Fruit fly (Drosophila melanogaster) whole organism, embryonic: ENCODE data around the gene CG13069.

ENCODE experiments used
- CG10274 ChIP-seq: fragments of 200-800 bp; sonication (Bioruptor generic); optimal IDR thresholded peaks from 3 replicates; lab custom pipeline; 2017; ENCODE audit warnings: missing biosample characterization, mild to moderate bottlenecking, missing genetic modification characterization
- CG10654 ChIP-seq: fragments of 200-800 bp; sonication (Bioruptor generic); optimal IDR thresholded peaks from 2 replicates; lab custom pipeline; 2016; ENCODE audit warnings: missing biosample characterization, missing genetic modification characterization
- CG13296 ChIP-seq: fragments of 200-800 bp; sonication (Bioruptor generic); optimal IDR thresholded peaks from 3 replicates; lab custom pipeline; 2018; ENCODE audit warnings: missing biosample characterization, mild to moderate bottlenecking, missing genetic modification characterization
- CG13894 ChIP-seq: fragments of 200-800 bp; sonication (Bioruptor generic); optimal IDR thresholded peaks from 3 replicates; lab custom pipeline; 2018; ENCODE audit warnings: missing biosample characterization, mild to moderate bottlenecking, missing genetic modification characterization, moderate library complexity
- CG14441 ChIP-seq: fragments of 200-800 bp; sonication (Bioruptor generic); IDR thresholded peaks from 2 replicates; pipeline ENCODE4 v1.3.6; 2022; ENCODE audit warnings: missing biosample characterization, missing genetic modification characterization
- CG17361 ChIP-seq: fragments of 200-800 bp; sonication (Bioruptor generic); IDR thresholded peaks from 3 replicates; pipeline ENCODE4 v1.3.6; 2022; ENCODE audit warnings: missing biosample characterization, missing genetic modification characterization
- CG17612 ChIP-seq: fragments of 200-800 bp; sonication (Bioruptor generic); IDR thresholded peaks from 2 replicates; pipeline ENCODE4 v1.3.6; 2022; ENCODE audit warnings: missing biosample characterization, missing genetic modification characterization
- CG2202 ChIP-seq: fragments of 200-800 bp; sonication (Bioruptor generic); optimal IDR thresholded peaks from 2 replicates; lab custom pipeline; 2018; ENCODE audit warnings: missing biosample characterization, mild to moderate bottlenecking, missing genetic modification characterization
- CG30020 ChIP-seq: fragments of 200-800 bp; optimal IDR thresholded peaks from 2 replicates; lab custom pipeline; 2019; ENCODE audit warnings: missing biosample characterization, mild to moderate bottlenecking, missing genetic modification characterization, moderate library complexity
- CG31224 ChIP-seq: fragments of 200-800 bp; sonication (Bioruptor generic); IDR thresholded peaks from 2 replicates; pipeline ENCODE4 v1.3.6; 2022; ENCODE audit warnings: missing biosample characterization, missing genetic modification characterization
- CG32767 ChIP-seq: fragments of 200-800 bp; sonication (Bioruptor generic); IDR thresholded peaks from 2 replicates; pipeline ENCODE4 v1.3.6; 2022; ENCODE audit warnings: missing biosample characterization, missing genetic modification characterization
- CG33557 ChIP-seq: fragments of 200-800 bp; sonication (Bioruptor generic); optimal IDR thresholded peaks from 2 replicates; lab custom pipeline; 2019; ENCODE audit warnings: missing biosample characterization, mild to moderate bottlenecking, missing genetic modification characterization, moderate library complexity
- CG4328 ChIP-seq: fragments of 200-800 bp; sonication (Bioruptor generic); optimal IDR thresholded peaks from 3 replicates; lab custom pipeline; 2017; ENCODE audit warnings: missing biosample characterization, missing genetic modification reagents, missing genetic modification characterization
- CG5245 ChIP-seq: fragments of 200-800 bp; sonication (Bioruptor generic); optimal IDR thresholded peaks from 3 replicates; lab custom pipeline; 2016; ENCODE audit warnings: missing biosample characterization, missing genetic modification characterization
- CG6654 ChIP-seq: fragments of 200-800 bp; sonication (Bioruptor generic); optimal IDR thresholded peaks from 2 replicates; lab custom pipeline; 2017; ENCODE audit warnings: missing biosample characterization, mild to moderate bottlenecking, missing genetic modification characterization
- CG6765 ChIP-seq: fragments of 200-800 bp; sonication (Bioruptor generic); optimal IDR thresholded peaks from 3 replicates; lab custom pipeline; 2017; ENCODE audit warnings: missing biosample characterization, mild to moderate bottlenecking, missing genetic modification characterization
- CG7372 ChIP-seq: fragments of 200-800 bp; sonication (Bioruptor generic); IDR thresholded peaks from 2 replicates; pipeline ENCODE4 v1.3.6; 2022; ENCODE audit warnings: missing biosample characterization, missing genetic modification characterization
- CG7839 ChIP-seq: fragments of 200-800 bp; sonication (Bioruptor generic); optimal IDR thresholded peaks from 3 replicates; lab custom pipeline; 2018; ENCODE audit warnings: missing biosample characterization, mild to moderate bottlenecking, missing genetic modification characterization, moderate library complexity
- CG8388 ChIP-seq: fragments of 200-800 bp; sonication (Bioruptor generic); optimal IDR thresholded peaks from 2 replicates; lab custom pipeline; 2019; ENCODE audit warnings: missing biosample characterization, mild to moderate bottlenecking, missing genetic modification characterization, moderate library complexity
- Elba2 ChIP-seq: fragments of 200-800 bp; sonication (Bioruptor generic); optimal IDR thresholded peaks from 3 replicates; lab custom pipeline; 2016; ENCODE audit warnings: missing biosample characterization, missing genetic modification characterization
- Hr3 ChIP-seq: fragments of 200-800 bp; sonication (Bioruptor generic); optimal IDR thresholded peaks from 3 replicates; lab custom pipeline; 2016; ENCODE audit warnings: missing biosample characterization, missing genetic modification characterization
- Hr51 ChIP-seq, 2 experiments: fragments of 200-800 bp; sonication (Bioruptor generic); optimal IDR thresholded peaks; 2 replicates in 1 of 2; 3 replicates in 1 of 2; lab custom pipeline; 2016 to 2018; ENCODE audit warnings: missing biosample characterization in 2 of 2, missing genetic modification characterization in 2 of 2, mild to moderate bottlenecking in 1 of 2, moderate library complexity in 1 of 2
- MBD-R2 ChIP-seq: fragments of 200-800 bp; sonication (Bioruptor generic); IDR thresholded peaks from 2 replicates; pipeline ENCODE4 v1.3.6; 2022; ENCODE audit warnings: missing biosample characterization, missing genetic modification characterization
- MTF-1 ChIP-seq: fragments of 200-800 bp; sonication (Bioruptor generic); optimal IDR thresholded peaks from 2 replicates; lab custom pipeline; 2018; ENCODE audit warnings: missing biosample characterization, mild to moderate bottlenecking, missing genetic modification characterization, borderline replicate concordance
- Mes4 ChIP-seq: fragments of 200-800 bp; sonication (Bioruptor generic); optimal IDR thresholded peaks from 2 replicates; lab custom pipeline; 2016; ENCODE audit warnings: missing biosample characterization, missing genetic modification characterization
- Oaz ChIP-seq: fragments of 200-800 bp; sonication (Bioruptor generic); IDR thresholded peaks from 2 replicates; pipeline ENCODE4 v1.3.6; 2022; ENCODE audit warnings: missing biosample characterization, missing genetic modification characterization
- Scr ChIP-seq: fragments of 200-800 bp; sonication (Bioruptor generic); IDR thresholded peaks from 2 replicates; pipeline ENCODE4 v1.3.6; 2022; ENCODE audit warnings: missing biosample characterization, missing genetic modification characterization; ENCODE audit not compliant: partially characterized antibody
- al ChIP-seq: fragments of 200-800 bp; sonication (Bioruptor generic); IDR thresholded peaks from 2 replicates; pipeline ENCODE4 v1.3.6; 2022; ENCODE audit warnings: missing biosample characterization, missing genetic modification characterization
- ap ChIP-seq: fragments of 200-800 bp; sonication (Bioruptor generic); IDR thresholded peaks from 2 replicates; pipeline ENCODE4 v1.3.6; 2022; ENCODE audit warnings: missing biosample characterization, missing genetic modification characterization
- btn ChIP-seq: fragments of 200-800 bp; sonication (Bioruptor generic); optimal IDR thresholded peaks from 2 replicates; lab custom pipeline; 2016; ENCODE audit warnings: missing biosample characterization, missing genetic modification characterization
- chinmo ChIP-seq: fragments of 200-800 bp; sonication (Bioruptor generic); IDR thresholded peaks from 4 replicates; pipeline ENCODE4 v1.3.6; 2022; ENCODE audit warnings: missing biosample characterization, missing genetic modification characterization; ENCODE audit not compliant: partially characterized antibody
- crp ChIP-seq, 2 experiments: fragments of 200-800 bp; sonication (Bioruptor generic); optimal IDR thresholded peaks; 2 replicates in 1 of 2; 3 replicates in 1 of 2; lab custom pipeline; 2017; ENCODE audit warnings: missing biosample characterization in 2 of 2, missing genetic modification characterization in 2 of 2, mild to moderate bottlenecking in 1 of 2, moderate library complexity in 1 of 2
- dimm ChIP-seq: fragments of 200-800 bp; sonication (Bioruptor generic); IDR thresholded peaks from 2 replicates; pipeline ENCODE4 v1.3.6; 2022; ENCODE audit warnings: missing biosample characterization, missing genetic modification characterization
- dmrt11E ChIP-seq: fragments of 200-800 bp; sonication (Bioruptor generic); optimal IDR thresholded peaks from 3 replicates; lab custom pipeline; 2018; ENCODE audit warnings: missing biosample characterization, mild to moderate bottlenecking, missing genetic modification characterization, moderate library complexity
- esg ChIP-seq: fragments of 200-800 bp; sonication (Bioruptor generic); conservative IDR thresholded peaks from 2 replicates; pipeline ENCODE4 v1.3.6; 2022; ENCODE audit warnings: missing biosample characterization, missing genetic modification characterization
- eve ChIP-seq, 2 experiments: fragments of >200 bp; optimal IDR thresholded peaks; 2 replicates each; lab custom pipeline; 2017; ENCODE audit warnings: missing biosample characterization in 2 of 2, missing genetic modification characterization in 2 of 2
- fd3F ChIP-seq: fragments of 200-800 bp; sonication (Bioruptor generic); optimal IDR thresholded peaks from 2 replicates; lab custom pipeline; 2018; ENCODE audit warnings: missing biosample characterization, mild to moderate bottlenecking, missing genetic modification characterization, moderate library complexity
- gce ChIP-seq: fragments of 200-800 bp; sonication (Bioruptor generic); IDR thresholded peaks from 3 replicates; pipeline ENCODE4 v1.3.6; 2022; ENCODE audit warnings: missing biosample characterization, missing genetic modification characterization
- grau ChIP-seq: fragments of 200-800 bp; optimal IDR thresholded peaks from 3 replicates; lab custom pipeline; 2019; ENCODE audit warnings: missing biosample characterization, mild to moderate bottlenecking, missing genetic modification characterization, moderate library complexity
- gt ChIP-seq: fragments of 200-800 bp; sonication (Bioruptor generic); IDR thresholded peaks from 2 replicates; pipeline ENCODE4 v1.3.6; 2022; ENCODE audit warnings: missing biosample characterization, missing genetic modification characterization
- klu ChIP-seq: fragments of 200-800 bp; sonication (Bioruptor generic); IDR thresholded peaks from 2 replicates; pipeline ENCODE4 v1.3.6; 2022; ENCODE audit warnings: missing biosample characterization, missing genetic modification characterization
- pros ChIP-seq: fragments of 200-800 bp; sonication (Bioruptor generic); optimal IDR thresholded peaks from 3 replicates; lab custom pipeline; 2019; ENCODE audit warnings: missing biosample characterization, mild to moderate bottlenecking, missing genetic modification characterization, moderate library complexity
- psq ChIP-seq: fragments of 200-800 bp; sonication (Bioruptor generic); optimal IDR thresholded peaks from 2 replicates; lab custom pipeline; 2017; ENCODE audit warnings: missing biosample characterization, missing genetic modification characterization
- ro ChIP-seq: fragments of 200-800 bp; sonication (Bioruptor generic); IDR thresholded peaks from 2 replicates; pipeline ENCODE4 v1.3.6; 2022; ENCODE audit warnings: missing biosample characterization, missing genetic modification characterization
- run ChIP-seq: fragments of 200-800 bp; sonication (Bioruptor generic); optimal IDR thresholded peaks from 3 replicates; lab custom pipeline; 2018; ENCODE audit warnings: missing biosample characterization, mild to moderate bottlenecking, missing genetic modification characterization
- scrt ChIP-seq: fragments of 200-800 bp; sonication (Bioruptor generic); optimal IDR thresholded peaks from 2 replicates; lab custom pipeline; 2018; ENCODE audit warnings: missing biosample characterization, mild to moderate bottlenecking, missing genetic modification characterization, moderate library complexity
- shn ChIP-seq: fragments of 200-800 bp; sonication (Bioruptor generic); optimal IDR thresholded peaks from 3 replicates; lab custom pipeline; 2016; ENCODE audit warnings: missing biosample characterization, missing genetic modification characterization
- so ChIP-seq: fragments of 200-800 bp; sonication (Bioruptor generic); IDR thresholded peaks from 3 replicates; pipeline ENCODE4 v1.3.6; 2022; ENCODE audit warnings: missing biosample characterization, missing genetic modification characterization
- tx ChIP-seq: fragments of 200-800 bp; sonication (Bioruptor generic); optimal IDR thresholded peaks from 2 replicates; lab custom pipeline; 2016; ENCODE audit warnings: missing biosample characterization, missing genetic modification characterization
- wdn ChIP-seq: fragments of 200-800 bp; sonication (Bioruptor generic); IDR thresholded peaks from 2 replicates; pipeline ENCODE4 v1.3.6; 2022; ENCODE audit warnings: missing biosample characterization, missing genetic modification characterization

CG13069 gene

DNA sequence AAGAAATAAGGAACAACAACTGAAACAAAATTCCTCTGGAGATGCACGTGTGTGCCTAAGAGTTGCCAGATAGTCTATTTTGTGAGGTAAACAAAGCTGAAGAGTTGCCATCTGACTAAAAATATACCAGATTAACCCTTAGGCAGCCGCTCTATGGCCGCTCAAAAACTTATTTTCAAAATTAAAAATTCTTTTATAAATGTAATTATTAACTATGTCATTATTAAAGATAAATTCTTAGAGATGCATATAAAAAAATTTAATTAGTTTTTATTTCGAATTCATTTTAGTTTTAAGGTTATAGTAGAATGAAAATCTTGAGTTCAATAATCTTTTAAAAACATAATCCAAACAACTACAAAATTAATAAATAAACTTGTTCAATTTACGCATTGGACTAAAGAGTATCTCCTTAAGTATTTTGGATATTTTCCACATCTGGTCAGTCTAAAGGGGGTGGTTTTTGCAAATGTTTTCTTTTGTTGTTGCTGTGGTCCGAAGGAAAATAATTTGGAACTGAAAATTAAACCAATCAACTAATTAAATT lies 36.5 kb upstream of the CG13069 start, which contains the start of gene Tmx3 (continued):
- peak; percentile 89 for TF ChIP-seq esg (GFP tag; lab: Robert Waterston, UW)
- no peak for TF ChIP-seq Mes4 (GFP tag; lab: Kevin White, UChicago)
- no peak; the same call in 1 of the 2 replicates for TF ChIP-seq CG17612 (GFP tag; lab: Robert Waterston, UW)
- TF ChIP-seq so (GFP tag; lab: Robert Waterston, UW), result peak; percentile 77; the same call in 2 of the 3 replicates
- TF ChIP-seq CG2202, result peak; percentile 61
- peak; percentile 83 for TF ChIP-seq CG32767 (GFP tag; lab: Robert Waterston, UW)
- TF ChIP-seq Hr51 (GFP tag; optimal IDR thresholded peaks at IDR 0.05; lab: Kevin White, UChicago), result peak; percentile 74 to 89
- TF ChIP-seq ro (GFP tag; lab: Robert Waterston, UW), result peak; percentile 85
- TF ChIP-seq wdn, result peak; percentile 88
- peak; percentile 76 for TF ChIP-seq CG30020 (tag; lab: Kevin White, UChicago)
- TF ChIP-seq CG33557 (GFP tag; lab: Kevin White, UChicago), result peak; percentile 75
- peak; percentile 82 for TF ChIP-seq CG31224 (GFP tag; lab: Robert Waterston, UW)
- TF ChIP-seq tx (GFP tag; lab: Kevin White, UChicago), result peak; percentile 22
- peak; percentile 57 for TF ChIP-seq CG5245 (GFP tag; lab: Kevin White, UChicago)
- TF ChIP-seq Oaz (GFP tag; lab: Robert Waterston, UW), result peak; percentile 76
- peak; percentile 91 for TF ChIP-seq grau (tag; lab: Kevin White, UChicago)
- peak; percentile 59 for TF ChIP-seq Elba2 (GFP tag; lab: Kevin White, UChicago)
- peak; percentile 76; the same call in 2 of the 3 replicates for TF ChIP-seq gce (GFP tag; lab: Robert Waterston, UW)
- peak; percentile 90 for TF ChIP-seq ap (GFP tag; lab: Robert Waterston, UW)
- TF ChIP-seq CG13894, result no peak
- peak; percentile 92 for TF ChIP-seq CG7839 (tag; lab: Kevin White, UChicago)
- peak; percentile 94 for TF ChIP-seq MBD-R2
- no peak for TF ChIP-seq btn (GFP tag; lab: Kevin White, UChicago)
- TF ChIP-seq CG10274 (GFP tag; lab: Kevin White, UChicago), result no peak
- TF ChIP-seq CG4328 (GFP tag; lab: Kevin White, UChicago), result peak; percentile 23
- TF ChIP-seq shn (GFP tag; lab: Kevin White, UChicago), result peak; percentile 17
- no peak for TF ChIP-seq eve (GFP tag; optimal IDR thresholded peaks at IDR 0.05; lab: Kevin White, UChicago)
- peak; percentile 84 for TF ChIP-seq CG8388 (GFP tag; lab: Kevin White, UChicago)
- peak; percentile 94 for TF ChIP-seq CG14441 (GFP tag; lab: Robert Waterston, UW)
- peak; percentile 30 for TF ChIP-seq run (tag; lab: Kevin White, UChicago)
- TF ChIP-seq fd3F (GFP tag; lab: Kevin White, UChicago), result peak; percentile 86
- TF ChIP-seq CG6654 (GFP tag; lab: Kevin White, UChicago), result peak; percentile 33
- TF ChIP-seq gt (GFP tag; lab: Robert Waterston, UW), result peak; percentile 80
- TF ChIP-seq CG7372 (GFP tag; lab: Robert Waterston, UW), result peak; percentile 88
- TF ChIP-seq CG17361 (GFP tag; lab: Robert Waterston, UW), result peak; percentile 76
- peak; percentile 87 for TF ChIP-seq CG10654 (GFP tag; lab: Kevin White, UChicago)
- no peak for TF ChIP-seq klu (GFP tag; lab: Robert Waterston, UW)
- TF ChIP-seq MTF-1, result no peak
- TF ChIP-seq CG6765, result peak; percentile 58
- peak; percentile 58 for TF ChIP-seq psq (GFP tag; lab: Kevin White, UChicago)
- no peak for TF ChIP-seq Scr (GFP tag; lab: Robert Waterston, UW)
- peak in 1 of 2 experiments; percentile 61 for TF ChIP-seq crp (GFP tag; optimal IDR thresholded peaks at IDR 0.05; lab: Kevin White, UChicago)
- TF ChIP-seq dmrt11E (tag; lab: Kevin White, UChicago), result peak; percentile 89
- peak; percentile 93 for TF ChIP-seq Hr3 (GFP tag; lab: Kevin White, UChicago)
- TF ChIP-seq chinmo (GFP tag; lab: Robert Waterston, UW), result no peak
- TF ChIP-seq al (GFP tag; lab: Robert Waterston, UW), result peak; percentile 90
- peak; percentile 34 for TF ChIP-seq CG13296 (GFP tag; lab: Kevin White, UChicago)
- TF ChIP-seq dimm, result peak; percentile 84
- TF ChIP-seq pros (GFP tag; lab: Kevin White, UChicago), result no peak
- TF ChIP-seq scrt (GFP tag; lab: Kevin White, UChicago), result peak; percentile 67
